Worm (Caenorhabditis elegans): ENCODE measurements around the gene kbp-3.
"Not testable (repeated sequence)": the region's sequence is repeated elsewhere in the genome, so short reads cannot be mapped to it uniquely, and the experiment has no call there.

The kbp-3 gene

DNA sequence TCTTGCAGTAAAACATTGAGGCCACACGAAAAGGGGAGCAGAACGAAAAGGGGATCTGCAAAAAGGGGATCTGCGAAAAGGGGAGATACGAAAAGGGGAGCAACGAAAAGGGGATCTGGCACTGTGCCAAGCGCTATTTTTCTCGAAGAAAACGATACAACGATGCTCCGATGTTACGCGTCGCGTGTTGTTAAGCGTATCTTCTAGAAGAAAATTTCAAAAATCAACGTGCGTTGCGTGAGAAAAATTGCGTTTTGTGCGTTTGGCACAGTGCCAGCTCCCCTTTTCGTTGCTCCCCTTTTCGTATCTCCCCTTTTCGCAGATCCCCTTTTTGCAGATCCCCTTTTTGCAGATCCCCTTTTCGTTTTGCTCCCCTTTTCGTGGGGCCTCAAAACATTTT is 43.6 kb downstream of the kbp-3 start, which contains the start of gene Y54G11A.9:
TSS of gene Y54G11A.9 (minus strand) at position 196 of the 400 bp plus-strand sequence.
- TF ChIP-seq tbx-8 (GFP tag; optimal IDR thresholded peaks at IDR 0.05); ham-2 (GFP tag; optimal IDR thresholded peaks at IDR 0.05); pha-4 (tag; optimal IDR thresholded peaks at IDR 0.05): not testable (repeated sequence)

- not testable (repeated sequence) for TF ChIP-seq bed-3 (GFP tag; optimal IDR thresholded peaks at IDR 0.05); flh-1 (GFP tag; optimal IDR thresholded peaks at IDR 0.05); snpc-4 (tag; optimal IDR thresholded peaks at IDR 0.05)
Observed at ce11 chrII:14344166-14344565, 45.7 kb downstream of the kbp-3 start, which contains the start of gene ddl-3. TSS of gene ddl-3 (minus strand) at chrII:14344454.
